Worm (Caenorhabditis elegans): ENCODE results near the gene srh-207.

The srh-207 gene

DNA sequence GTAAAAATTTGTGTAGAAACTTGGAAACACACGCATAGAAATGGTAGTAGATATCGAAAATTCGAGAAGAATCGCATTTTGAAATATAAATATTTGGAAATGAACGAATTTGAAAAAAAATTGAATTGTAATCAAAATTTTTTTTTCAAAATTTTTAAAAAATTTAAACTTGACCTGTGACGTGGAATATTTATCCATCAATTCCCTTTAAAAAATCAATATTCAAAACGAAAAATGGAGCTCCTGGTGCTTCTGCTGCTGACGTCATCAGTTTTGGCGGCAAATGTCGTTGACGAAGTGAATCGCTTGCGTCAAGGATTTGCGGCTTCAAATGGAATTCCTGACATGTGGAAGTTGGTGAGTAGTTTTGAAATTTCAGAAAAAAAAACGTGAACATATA is 21.0 kb downstream of the srh-207 start, which contains the start of the genes Y51A2B.4 and Y51A2B.5:
Y51A2B.4 (minus strand) TSS at position 101 of the 400 bp plus-strand sequence.
Y51A2B.5 (plus strand) TSS at position 232 of the 400 bp plus-strand sequence.
- TF ChIP-seq lir-3 (tag; optimal IDR thresholded peaks at IDR 0.05; ENCODE audit: poor library complexity) (no peak), dpl-1 (GFP tag; optimal IDR thresholded peaks at IDR 0.05) (no peak), aly-2 (tag; optimal IDR thresholded peaks at IDR 0.05) (no peak), mep-1 (tag; optimal IDR thresholded peaks at IDR 0.05) (no peak), lsy-2 (tag; optimal IDR thresholded peaks at IDR 0.05) (no peak), fos-1 (tag; optimal IDR thresholded peaks at IDR 0.05) (no peak), ceh-63 (GFP tag; optimal IDR thresholded peaks at IDR 0.05) (no peak), xbp-1 (tag; optimal IDR thresholded peaks at IDR 0.05) (no peak), nhr-237 (tag; optimal IDR thresholded peaks at IDR 0.05) (no peak), C04F5.9 (tag; optimal IDR thresholded peaks at IDR 0.05) (no peak), blmp-1 (tag; optimal IDR thresholded peaks at IDR 0.05) (no peak)

DNA sequence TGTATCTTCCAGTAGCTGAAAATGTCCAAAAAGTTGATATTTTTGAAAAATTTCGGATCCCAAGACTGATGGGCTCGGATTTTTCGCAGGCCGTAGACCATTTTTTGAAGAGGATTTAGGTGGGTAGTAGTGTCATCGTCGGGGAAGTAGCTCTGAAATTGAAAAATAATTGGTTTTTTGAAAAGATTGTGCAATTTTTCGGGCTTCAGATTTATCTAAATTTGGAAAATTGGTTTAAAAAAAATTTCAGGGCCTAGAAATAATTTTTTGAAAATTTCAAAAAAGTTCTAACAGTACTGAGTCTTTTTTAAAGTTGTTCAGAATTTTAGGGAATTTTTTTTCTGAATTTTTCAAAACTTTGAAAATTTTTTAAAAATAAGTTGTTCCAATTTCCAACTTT is 27.5 kb downstream of the srh-207 start, which contains the start of gene nhr-288:
nhr-288 (minus strand) TSS at position 101 of the 400 bp plus-strand sequence.
- TF ChIP-seq unc-98 (GFP tag; IDR thresholded peaks at IDR 0.05) (no peak), zip-4 (GFP tag; optimal IDR thresholded peaks at IDR 0.05) (no peak), efl-3 (GFP tag; optimal IDR thresholded peaks at IDR 0.05) (no peak), unc-62 (GFP tag; optimal IDR thresholded peaks at IDR 0.05) (no peak), tlp-1 (tag; optimal IDR thresholded peaks at IDR 0.05) (no peak), C34B4.2 (tag; optimal IDR thresholded peaks at IDR 0.05) (no peak), hlh-4 (tag; optimal IDR thresholded peaks at IDR 0.05) (no peak), dpl-1 (GFP tag; optimal IDR thresholded peaks at IDR 0.05) (no peak), ceh-90 (tag; optimal IDR thresholded peaks at IDR 0.05) (no peak), ztf-4 (tag; optimal IDR thresholded peaks at IDR 0.05) (no peak), sptf-1 (tag; optimal IDR thresholded peaks at IDR 0.05) (no peak)

DNA sequence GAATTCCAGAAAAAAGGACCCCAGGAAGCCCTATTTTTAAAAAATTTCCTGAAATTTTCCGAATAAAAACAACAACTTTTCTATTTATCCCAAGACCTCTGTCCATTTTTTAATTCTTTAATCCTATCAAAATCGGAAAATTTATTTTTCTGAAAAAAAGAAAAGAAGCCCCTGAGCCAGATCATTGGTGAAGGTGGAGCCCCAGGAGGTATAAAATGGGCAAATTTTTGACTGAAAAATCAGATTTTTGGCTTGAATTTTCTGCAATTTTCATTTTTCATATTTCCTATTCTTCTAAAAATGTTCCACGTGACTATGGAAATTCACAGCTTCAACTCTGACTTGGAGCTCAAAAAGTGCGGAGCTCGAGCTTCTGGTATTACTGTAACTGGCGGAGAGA is 31.2 kb downstream of the srh-207 start, which contains the start of gene Y51A2B.8:
Y51A2B.8 (plus strand) TSS at position 301 of the 400 bp plus-strand sequence.
- no peak for TF ChIP-seq efl-3 (GFP tag; optimal IDR thresholded peaks at IDR 0.05)
- TF ChIP-seq lin-15B (tag; optimal IDR thresholded peaks at IDR 0.05): no peak
- no peak for TF ChIP-seq nhr-12 (tag; optimal IDR thresholded peaks at IDR 0.05)
- no peak for TF ChIP-seq irx-1 (tag; optimal IDR thresholded peaks at IDR 0.05)
- no peak for TF ChIP-seq ets-5 (GFP tag; IDR thresholded peaks at IDR 0.05)
- TF ChIP-seq Y116A8C.19 (tag; optimal IDR thresholded peaks at IDR 0.05; ENCODE audit: borderline replicate concordance): no peak
- no peak for TF ChIP-seq ces-1 (GFP tag; optimal IDR thresholded peaks at IDR 0.05)
- TF ChIP-seq grh-1 (GFP tag; IDR thresholded peaks at IDR 0.05): no peak
- no peak for TF ChIP-seq lin-14 (GFP tag; optimal IDR thresholded peaks at IDR 0.05)

DNA sequence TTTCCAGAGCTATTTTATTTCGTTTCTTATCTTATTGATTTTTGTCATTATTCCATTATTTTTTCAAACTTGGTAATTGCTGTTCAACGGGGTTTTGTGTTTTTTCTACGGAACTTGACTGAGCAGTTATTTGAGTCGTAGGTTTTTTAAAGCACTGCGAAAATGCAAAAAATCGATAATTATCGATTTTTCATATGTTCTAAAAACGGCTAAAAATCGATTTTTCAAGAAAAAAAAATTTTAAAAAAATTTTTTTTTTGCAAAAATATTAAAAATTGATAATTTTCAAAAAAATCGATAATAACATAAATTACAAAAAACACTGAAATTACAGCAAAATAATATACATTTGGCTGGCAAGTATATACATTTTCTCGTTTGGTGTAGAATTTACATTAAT is 34.5 kb downstream of the srh-207 start:
- TF ChIP-seq C34B4.2 (tag; optimal IDR thresholded peaks at IDR 0.05) (no peak), fos-1 (tag; optimal IDR thresholded peaks at IDR 0.05) (no peak), fkh-8 (tag; optimal IDR thresholded peaks at IDR 0.05) (no peak), vab-15 (tag; optimal IDR thresholded peaks at IDR 0.05) (no peak), lin-14 (GFP tag; optimal IDR thresholded peaks at IDR 0.05) (no peak), nhr-90 (tag; optimal IDR thresholded peaks at IDR 0.05; ENCODE audit: poor library complexity) (no peak), egl-27 (tag; optimal IDR thresholded peaks at IDR 0.05) (no peak), egl-13 (tag; optimal IDR thresholded peaks at IDR 0.05) (no peak), ceh-82 (tag; optimal IDR thresholded peaks at IDR 0.05) (no peak), snu-23 (GFP tag; optimal IDR thresholded peaks at IDR 0.05) (no peak), blmp-1 (tag; optimal IDR thresholded peaks at IDR 0.05) (no peak), C16A3.4 (tag; optimal IDR thresholded peaks at IDR 0.05) (no peak)
